Fruit fly (Drosophila melanogaster) whole organism, embryonic: ENCODE measurements around the gene CG6800.

Source experiments
- B-H1 ChIP-seq: fragments of 200-800 bp; sonication (Bioruptor generic); IDR thresholded peaks from 3 replicates; pipeline ENCODE4 v1.3.6; 2022; ENCODE audit warnings: missing biosample characterization, missing genetic modification characterization
- Bgb ChIP-seq: fragments of 200-800 bp; sonication (Bioruptor generic); IDR thresholded peaks from 2 replicates; pipeline ENCODE4 v1.3.6; 2022; ENCODE audit warnings: missing biosample characterization, missing genetic modification characterization; ENCODE audit not compliant: partially characterized antibody
- BtbVII ChIP-seq: fragments of 200-800 bp; sonication (Bioruptor generic); optimal IDR thresholded peaks from 3 replicates; lab custom pipeline; 2017; ENCODE audit warnings: missing biosample characterization, mild to moderate bottlenecking, missing genetic modification characterization
- CG10209 ChIP-seq: fragments of 200-800 bp; sonication (Bioruptor generic); optimal IDR thresholded peaks from 3 replicates; lab custom pipeline; 2017; ENCODE audit warnings: missing biosample characterization, mild to moderate bottlenecking, missing genetic modification characterization, missing genetic modification reagents
- CG10431 ChIP-seq: fragments of 200-800 bp; sonication (Bioruptor generic); optimal IDR thresholded peaks from 3 replicates; lab custom pipeline; 2018; ENCODE audit warnings: missing biosample characterization, mild to moderate bottlenecking, missing genetic modification characterization
- CG1233 ChIP-seq: fragments of 200-800 bp; sonication (Bioruptor generic); optimal IDR thresholded peaks from 4 replicates; lab custom pipeline; 2018; ENCODE audit warnings: missing biosample characterization, mild to moderate bottlenecking, missing genetic modification characterization
- CG1529 ChIP-seq: fragments of 200-800 bp; sonication (Bioruptor generic); optimal IDR thresholded peaks from 3 replicates; lab custom pipeline; 2018; ENCODE audit warnings: missing biosample characterization, missing genetic modification characterization
- CG16815 ChIP-seq: fragments of 200-800 bp; sonication (Bioruptor generic); optimal IDR thresholded peaks from 3 replicates; lab custom pipeline; 2017; ENCODE audit warnings: missing biosample characterization, mild to moderate bottlenecking, missing genetic modification characterization
- CG17186 ChIP-seq: fragments of 200-800 bp; sonication (Bioruptor generic); optimal IDR thresholded peaks from 3 replicates; lab custom pipeline; 2017; ENCODE audit warnings: missing biosample characterization, missing genetic modification reagents, missing genetic modification characterization
- CG17612 ChIP-seq: fragments of 200-800 bp; sonication (Bioruptor generic); IDR thresholded peaks from 2 replicates; pipeline ENCODE4 v1.3.6; 2022; ENCODE audit warnings: missing biosample characterization, missing genetic modification characterization
- CG2199 ChIP-seq: fragments of 200-800 bp; sonication (Bioruptor generic); IDR thresholded peaks from 3 replicates; pipeline ENCODE4 v1.3.6; 2022; ENCODE audit warnings: missing biosample characterization, missing genetic modification characterization
- CG30403 ChIP-seq: fragments of 200-800 bp; sonication (Bioruptor generic); optimal IDR thresholded peaks from 3 replicates; lab custom pipeline; 2016; ENCODE audit warnings: missing biosample characterization, missing genetic modification characterization
- CG31224 ChIP-seq: fragments of 200-800 bp; sonication (Bioruptor generic); IDR thresholded peaks from 2 replicates; pipeline ENCODE4 v1.3.6; 2022; ENCODE audit warnings: missing biosample characterization, missing genetic modification characterization
- CG31388 ChIP-seq: fragments of 200-800 bp; sonication (Bioruptor generic); optimal IDR thresholded peaks from 2 replicates; lab custom pipeline; 2016; ENCODE audit warnings: missing biosample characterization, missing genetic modification characterization
- CG31441 ChIP-seq: fragments of 200-800 bp; sonication (Bioruptor generic); IDR thresholded peaks from 2 replicates; pipeline ENCODE4 v1.3.6; 2022; ENCODE audit warnings: missing biosample characterization, missing genetic modification characterization
- CG3847 ChIP-seq: fragments of 200-800 bp; sonication (Bioruptor generic); IDR thresholded peaks from 2 replicates; pipeline ENCODE4 v1.3.6; 2022; ENCODE audit warnings: missing biosample characterization, missing genetic modification characterization
- CG4820 ChIP-seq: fragments of 200-800 bp; sonication (Bioruptor generic); optimal IDR thresholded peaks from 3 replicates; lab custom pipeline; 2016; ENCODE audit warnings: missing biosample characterization, missing genetic modification characterization
- CG7745 ChIP-seq: fragments of 200-800 bp; sonication (Bioruptor generic); optimal IDR thresholded peaks from 2 replicates; lab custom pipeline; 2018; ENCODE audit warnings: missing biosample characterization, mild to moderate bottlenecking, missing genetic modification characterization, moderate library complexity
- CG7839 ChIP-seq: fragments of 200-800 bp; sonication (Bioruptor generic); optimal IDR thresholded peaks from 3 replicates; lab custom pipeline; 2018; ENCODE audit warnings: missing biosample characterization, mild to moderate bottlenecking, missing genetic modification characterization, moderate library complexity
- CG7987 ChIP-seq: fragments of 200-800 bp; sonication (Bioruptor generic); optimal IDR thresholded peaks from 2 replicates; lab custom pipeline; 2018; ENCODE audit warnings: missing biosample characterization, mild to moderate bottlenecking, missing genetic modification characterization, moderate library complexity
- CG8089 ChIP-seq: fragments of 200-800 bp; sonication (Bioruptor generic); optimal IDR thresholded peaks from 3 replicates; lab custom pipeline; 2016; ENCODE audit warnings: missing biosample characterization, missing genetic modification characterization
- CG8765 ChIP-seq: fragments of 200-800 bp; sonication (Bioruptor generic); IDR thresholded peaks from 2 replicates; pipeline ENCODE4 v1.3.6; 2022; ENCODE audit warnings: missing biosample characterization, missing genetic modification characterization
- Deaf1 ChIP-seq: fragments of 200-800 bp; optimal IDR thresholded peaks from 3 replicates; lab custom pipeline; 2019; ENCODE audit warnings: missing biosample characterization, mild to moderate bottlenecking, missing genetic modification characterization, moderate library complexity
- Dek ChIP-seq: fragments of 200-800 bp; sonication (Bioruptor generic); optimal IDR thresholded peaks from 3 replicates; lab custom pipeline; 2019; ENCODE audit warnings: missing biosample characterization, mild to moderate bottlenecking, missing genetic modification characterization, moderate library complexity
- Dref ChIP-seq: fragments of 200-800 bp; sonication (Bioruptor generic); IDR thresholded peaks from 2 replicates; pipeline ENCODE4 v1.3.6; 2022; ENCODE audit warnings: missing biosample characterization, missing genetic modification characterization
- H2.0 ChIP-seq: fragments of 200-800 bp; sonication (Bioruptor generic); IDR thresholded peaks from 2 replicates; pipeline ENCODE4 v1.3.6; 2022; ENCODE audit warnings: missing biosample characterization, missing genetic modification characterization
- Jarid2 ChIP-seq: fragments of 200-800 bp; sonication (Bioruptor generic); optimal IDR thresholded peaks from 3 replicates; lab custom pipeline; 2017; ENCODE audit warnings: mild to moderate bottlenecking, missing biosample characterization, missing genetic modification reagents, missing genetic modification characterization
- Lhr ChIP-seq: fragments of 200-800 bp; sonication (Bioruptor generic); optimal IDR thresholded peaks from 3 replicates; lab custom pipeline; 2017; ENCODE audit warnings: mild to moderate bottlenecking, missing biosample characterization, missing genetic modification reagents, missing genetic modification characterization
- NfI ChIP-seq: fragments of 200-800 bp; sonication (Bioruptor generic); optimal IDR thresholded peaks from 3 replicates; lab custom pipeline; 2018; ENCODE audit warnings: missing biosample characterization, mild to moderate bottlenecking, missing genetic modification characterization, moderate library complexity
- Oli ChIP-seq: fragments of 200-800 bp; sonication (Bioruptor generic); optimal IDR thresholded peaks from 2 replicates; lab custom pipeline; 2018; ENCODE audit warnings: missing biosample characterization, mild to moderate bottlenecking, missing genetic modification characterization, moderate library complexity
- Sin3A ChIP-seq: fragments of >200 bp; optimal IDR thresholded peaks from 2 replicates; lab custom pipeline; 2018
- Usf ChIP-seq: fragments of 200-800 bp; sonication (Bioruptor generic); optimal IDR thresholded peaks from 2 replicates; lab custom pipeline; 2017; ENCODE audit warnings: missing genotype, missing biosample characterization, missing genetic modification characterization
- bbx ChIP-seq: fragments of 200-800 bp; sonication (Bioruptor generic); IDR thresholded peaks from 2 replicates; pipeline ENCODE4 v1.3.6; 2022; ENCODE audit warnings: missing biosample characterization, missing genetic modification characterization; ENCODE audit not compliant: partially characterized antibody
- bowl ChIP-seq: fragments of 200-800 bp; sonication (Bioruptor generic); IDR thresholded peaks from 2 replicates; pipeline ENCODE4 v1.3.6; 2022; ENCODE audit warnings: missing biosample characterization, missing genetic modification characterization
- caup ChIP-seq: fragments of 200-800 bp; sonication (Bioruptor generic); optimal IDR thresholded peaks from 3 replicates; lab custom pipeline; 2017; ENCODE audit warnings: missing biosample characterization, mild to moderate bottlenecking, missing genetic modification characterization, moderate library complexity; ENCODE audit not compliant: severe bottlenecking
- chinmo ChIP-seq: fragments of 200-800 bp; sonication (Bioruptor generic); IDR thresholded peaks from 4 replicates; pipeline ENCODE4 v1.3.6; 2022; ENCODE audit warnings: missing biosample characterization, missing genetic modification characterization; ENCODE audit not compliant: partially characterized antibody
- crp ChIP-seq, 2 experiments: fragments of 200-800 bp; sonication (Bioruptor generic); optimal IDR thresholded peaks; 2 replicates in 1 of 2; 3 replicates in 1 of 2; lab custom pipeline; 2017; ENCODE audit warnings: missing biosample characterization in 2 of 2, missing genetic modification characterization in 2 of 2, mild to moderate bottlenecking in 1 of 2, moderate library complexity in 1 of 2
- dati ChIP-seq: fragments of 200-800 bp; sonication (Bioruptor generic); IDR thresholded peaks from 2 replicates; pipeline ENCODE4 v1.3.6; 2022; ENCODE audit warnings: missing biosample characterization, missing genetic modification characterization
- gro ChIP-seq: fragments of 200-800 bp; sonication (Bioruptor generic); optimal IDR thresholded peaks from 2 replicates; lab custom pipeline; 2016; ENCODE audit warnings: missing biosample characterization, missing genetic modification characterization
- inv ChIP-seq: fragments of 200-800 bp; sonication (Bioruptor generic); IDR thresholded peaks from 2 replicates; pipeline ENCODE4 v1.3.6; 2022; ENCODE audit warnings: missing biosample characterization, missing genetic modification characterization; ENCODE audit not compliant: partially characterized antibody
- oc ChIP-seq: fragments of 200-800 bp; sonication (Bioruptor generic); optimal IDR thresholded peaks from 2 replicates; lab custom pipeline; 2018; ENCODE audit warnings: missing biosample characterization, mild to moderate bottlenecking, missing genetic modification characterization, moderate library complexity
- p53 ChIP-seq: fragments of 200-800 bp; sonication (Bioruptor generic); optimal IDR thresholded peaks from 2 replicates; lab custom pipeline; 2016; ENCODE audit warnings: missing biosample characterization, missing genetic modification characterization
- peb ChIP-seq: fragments of 200-800 bp; sonication (Bioruptor generic); IDR thresholded peaks from 2 replicates; pipeline ENCODE4 v1.3.6; 2022; ENCODE audit warnings: missing biosample characterization, missing genetic modification characterization
- slp2 ChIP-seq: fragments of 200-800 bp; sonication (Bioruptor generic); optimal IDR thresholded peaks from 2 replicates; lab custom pipeline; 2016; ENCODE audit warnings: missing biosample characterization, missing genetic modification characterization
- tgo ChIP-seq: fragments of 200-800 bp; sonication (Bioruptor generic); IDR thresholded peaks from 3 replicates; pipeline ENCODE4 v1.3.6; 2022; ENCODE audit warnings: missing biosample characterization, missing genetic modification characterization
- tin ChIP-seq: fragments of 200-800 bp; sonication (Bioruptor generic); optimal IDR thresholded peaks from 3 replicates; lab custom pipeline; 2016; ENCODE audit warnings: missing biosample characterization, missing genetic modification characterization
- ttk ChIP-seq: fragments of 200-800 bp; sonication (Bioruptor generic); IDR thresholded peaks from 2 replicates; pipeline ENCODE4 v2.1.2; 2022; ENCODE audit warnings: missing biosample characterization, missing genetic modification characterization
- usp ChIP-seq: fragments of >200 bp; optimal IDR thresholded peaks from 2 replicates; lab custom pipeline; 2017; ENCODE audit warnings: missing biosample characterization, missing genetic modification characterization
- wdn ChIP-seq: fragments of 200-800 bp; sonication (Bioruptor generic); IDR thresholded peaks from 2 replicates; pipeline ENCODE4 v1.3.6; 2022; ENCODE audit warnings: missing biosample characterization, missing genetic modification characterization
- wor ChIP-seq: fragments of 200-800 bp; sonication (Bioruptor generic); IDR thresholded peaks from 2 replicates; pipeline ENCODE4 v1.3.6; 2022; ENCODE audit warnings: missing biosample characterization, missing genetic modification characterization
- z ChIP-seq: fragments of 200-800 bp; sonication (Bioruptor generic); IDR thresholded peaks from 3 replicates; pipeline ENCODE4 v1.3.6; 2022; ENCODE audit warnings: missing biosample characterization, missing genetic modification characterization

CG6800 gene

dm6 chr3R:21781448-21781847, 5.5 kb downstream of the CG6800 start (continued):
- peak; percentile 79 for TF ChIP-seq CG7839 (tag; lab: Kevin White, UChicago)
- TF ChIP-seq CG8765 = no peak
- TF ChIP-seq CG10431 (GFP tag; lab: Kevin White, UChicago) = no peak
- TF ChIP-seq CG10209 (GFP tag; lab: Kevin White, UChicago) = peak; percentile 69
- TF ChIP-seq Sin3A (lab: Kevin White, UChicago) = no peak
- TF ChIP-seq z (GFP tag; lab: Robert Waterston, UW) = no peak
- TF ChIP-seq CG7987 (GFP tag; lab: Kevin White, UChicago) = no peak
- peak; percentile 35 for TF ChIP-seq CG1233
- TF ChIP-seq B-H1 (GFP tag; lab: Robert Waterston, UW) = peak; percentile 71
- TF ChIP-seq chinmo = no peak
- peak; percentile 48 for TF ChIP-seq CG8089 (GFP tag; lab: Kevin White, UChicago)
- TF ChIP-seq gro = peak; percentile 41
- no peak for TF ChIP-seq CG7745
- TF ChIP-seq wdn (GFP tag; lab: Robert Waterston, UW) = peak; percentile 49; the same call in 1 of the 2 replicates
- 0 out of 2 replicates have a peak, but pooled peaks have one; percentile 21 for TF ChIP-seq ttk (GFP tag; lab: Robert Waterston, UW)
- TF ChIP-seq CG31441 (GFP tag; lab: Robert Waterston, UW) = no peak; the same call in 1 of the 2 replicates
- TF ChIP-seq Dek = peak; percentile 13
- peak; percentile 35 for TF ChIP-seq Usf (GFP tag; lab: Kevin White, UChicago)
- TF ChIP-seq bowl (GFP tag; lab: Robert Waterston, UW) = no peak; the same call in 1 of the 2 replicates
- TF ChIP-seq Bgb (GFP tag; lab: Robert Waterston, UW) = no peak
- TF ChIP-seq oc (tag; lab: Kevin White, UChicago) = no peak
- no peak for TF ChIP-seq Dref (GFP tag; lab: Robert Waterston, UW)
- TF ChIP-seq tin = peak; percentile 55
- TF ChIP-seq dati = no peak
- peak; percentile 52 for TF ChIP-seq CG16815
- peak; percentile 45 for TF ChIP-seq Deaf1
- TF ChIP-seq CG1529 (GFP tag; lab: Kevin White, UChicago) = peak; percentile 39
- 0 out of 2 replicates have a peak, but pooled peaks have one; percentile 34 for TF ChIP-seq peb
- TF ChIP-seq wor (GFP tag; lab: Robert Waterston, UW) = no peak
- no peak for TF ChIP-seq bbx (GFP tag; lab: Robert Waterston, UW)
- peak; percentile 82 for TF ChIP-seq tgo (GFP tag; lab: Robert Waterston, UW)
- no peak for TF ChIP-seq Lhr (GFP tag; lab: Kevin White, UChicago)
- TF ChIP-seq CG30403 = peak; percentile 76
- no peak for TF ChIP-seq CG31388 (GFP tag; lab: Kevin White, UChicago)
- peak; percentile 62 for TF ChIP-seq slp2 (GFP tag; lab: Kevin White, UChicago)
- no peak for TF ChIP-seq crp (GFP tag; optimal IDR thresholded peaks at IDR 0.05; lab: Kevin White, UChicago)
- no peak for TF ChIP-seq p53 (GFP tag; lab: Kevin White, UChicago)
- peak; percentile 35 for TF ChIP-seq caup (GFP tag; lab: Kevin White, UChicago)
- TF ChIP-seq inv (GFP tag; lab: Robert Waterston, UW) = no peak
- TF ChIP-seq CG3847 (GFP tag; lab: Robert Waterston, UW) = peak; percentile 36; the same call in 1 of the 2 replicates
- no peak for TF ChIP-seq Jarid2 (GFP tag; lab: Kevin White, UChicago)
- TF ChIP-seq usp = no peak
- peak; percentile 61 for TF ChIP-seq CG4820
- no peak for TF ChIP-seq CG31224 (GFP tag; lab: Robert Waterston, UW)
- TF ChIP-seq CG17612 (GFP tag; lab: Robert Waterston, UW) = no peak
- no peak for TF ChIP-seq CG17186
- TF ChIP-seq NfI (GFP tag; lab: Kevin White, UChicago) = peak; percentile 57
- TF ChIP-seq CG2199 = no peak
- peak; percentile 78 for TF ChIP-seq Oli (tag; lab: Kevin White, UChicago)
- TF ChIP-seq BtbVII = peak; percentile 69
- peak; percentile 54; the same call in 1 of the 2 replicates for TF ChIP-seq H2.0 (GFP tag; lab: Robert Waterston, UW)
